Worm (Caenorhabditis elegans) whole organism, L1 larva: ENCODE data around the gene ipp-5.

ENCODE experiments used
- F16B12.6 ChIP-seq: fragments of 150-350 bp; optimal IDR thresholded peaks from 2 replicates; lab custom pipeline; 2014; ENCODE audit warnings: missing biosample characterization, missing genetic modification characterization
- aha-1 ChIP-seq: fragments of 150-350 bp; optimal IDR thresholded peaks from 2 replicates; lab custom pipeline; 2014; ENCODE audit warnings: missing biosample characterization, missing genetic modification characterization
- aly-2 ChIP-seq: fragments of 150-350 bp; optimal IDR thresholded peaks from 2 replicates; lab custom pipeline; 2014; ENCODE audit warnings: missing biosample characterization, missing genetic modification characterization
- blmp-1 ChIP-seq: fragments of 150-350 bp; optimal IDR thresholded peaks from 2 replicates; lab custom pipeline; 2014; ENCODE audit warnings: missing biosample characterization, missing genetic modification characterization
- ceh-63 ChIP-seq: fragments of 200-800 bp; sonication (Bioruptor generic); optimal IDR thresholded peaks from 2 replicates; lab custom pipeline; 2018; ENCODE audit warnings: mild to moderate bottlenecking, missing genetic modification characterization, missing compliant biosample characterization
- ceh-8 ChIP-seq: fragments of 200-800 bp; sonication (Bioruptor generic); optimal IDR thresholded peaks from 2 replicates; lab custom pipeline; 2018; ENCODE audit warnings: mild to moderate bottlenecking, missing genetic modification characterization, moderate library complexity, missing compliant biosample characterization
- ceh-82 ChIP-seq, 3 experiments: fragments of 150-350 bp in 1 of 3; sonication (generic microtip) in 2 of 3; optimal IDR thresholded peaks; 2 replicates each; lab custom pipeline; 2014 to 2017; ENCODE audit warnings: missing biosample characterization in 3 of 3, missing genetic modification characterization in 3 of 3
- ceh-88 ChIP-seq: fragments of 200-800 bp; sonication (Bioruptor generic); IDR thresholded peaks from 2 replicates; pipeline ENCODE4 v1.3.6; 2022; ENCODE audit warnings: missing genetic modification characterization, missing compliant biosample characterization
- ceh-90 ChIP-seq: sonication (generic microtip); optimal IDR thresholded peaks from 2 replicates; lab custom pipeline; 2016; ENCODE audit warnings: missing genetic modification characterization, missing compliant biosample characterization
- dsc-1 ChIP-seq: sonication (generic microtip); optimal IDR thresholded peaks from 2 replicates; lab custom pipeline; 2016; ENCODE audit warnings: mild to moderate bottlenecking, missing genetic modification characterization, missing compliant biosample characterization
- egl-13 ChIP-seq: sonication (generic microtip); optimal IDR thresholded peaks from 2 replicates; lab custom pipeline; 2016; ENCODE audit warnings: missing genotype, missing genetic modification reagents, missing genetic modification characterization, missing compliant biosample characterization
- egl-27 ChIP-seq, 2 experiments: fragments of 150-350 bp in 1 of 2; sonication (generic microtip); optimal IDR thresholded peaks; 3 replicates each; lab custom pipeline; 2017 to 2018; ENCODE audit warnings: missing biosample characterization in 2 of 2, missing genetic modification characterization in 2 of 2, missing genetic modification reagents in 2 of 2
- elt-2 ChIP-seq: sonication (generic microtip); optimal IDR thresholded peaks from 2 replicates; lab custom pipeline; 2016; ENCODE audit warnings: missing genetic modification characterization, mild to moderate bottlenecking, inconsistent platforms, missing compliant biosample characterization, missing genetic modification reagents
- elt-3 ChIP-seq, 6 experiments: fragments of 150-350 bp in 1 of 6; sonication (generic microtip); optimal IDR thresholded peaks; 2 replicates each; lab custom pipeline; 2017 to 2018; ENCODE audit warnings: missing biosample characterization in 6 of 6, missing genetic modification characterization in 6 of 6, inconsistent platforms in 1 of 6
- ets-5 ChIP-seq: fragments of 200-800 bp; sonication (Bioruptor generic); IDR thresholded peaks from 2 replicates; pipeline ENCODE4 v1.3.6; 2022; ENCODE audit warnings: missing genetic modification characterization, missing compliant biosample characterization
- fkh-8 ChIP-seq: sonication (generic microtip); optimal IDR thresholded peaks from 2 replicates; lab custom pipeline; 2016; ENCODE audit warnings: mild to moderate bottlenecking, missing genetic modification characterization, missing compliant biosample characterization
- grh-1 ChIP-seq: fragments of 200-800 bp; sonication (Bioruptor generic); IDR thresholded peaks from 2 replicates; pipeline ENCODE4 v1.3.6; 2022; ENCODE audit warnings: missing genetic modification reagents, missing genetic modification characterization, missing compliant biosample characterization
- hlh-17 ChIP-seq: fragments of 200-800 bp; sonication (Bioruptor generic); optimal IDR thresholded peaks from 2 replicates; lab custom pipeline; 2018; ENCODE audit warnings: missing genetic modification characterization, mild to moderate bottlenecking, missing compliant biosample characterization, moderate library complexity, borderline replicate concordance
- irx-1 ChIP-seq: sonication (generic microtip); optimal IDR thresholded peaks from 2 replicates; lab custom pipeline; 2016; ENCODE audit warnings: missing genetic modification characterization, missing compliant biosample characterization
- jun-1 ChIP-seq: fragments of 150-350 bp; optimal IDR thresholded peaks from 2 replicates; lab custom pipeline; 2014; ENCODE audit warnings: missing biosample characterization, missing genetic modification reagents, missing genetic modification characterization
- lin-13 ChIP-seq: fragments of 150-350 bp; optimal IDR thresholded peaks from 2 replicates; lab custom pipeline; 2014; ENCODE audit warnings: missing biosample characterization, missing genetic modification reagents, missing genetic modification characterization
- lin-14 ChIP-seq: fragments of 200-800 bp; sonication (Bioruptor generic); optimal IDR thresholded peaks from 2 replicates; lab custom pipeline; 2018; ENCODE audit warnings: mild to moderate bottlenecking, missing genetic modification characterization, moderate library complexity, missing compliant biosample characterization
- lin-15B ChIP-seq: fragments of 150-350 bp; sonication (generic microtip); optimal IDR thresholded peaks from 3 replicates; lab custom pipeline; 2014; ENCODE audit warnings: missing biosample characterization, missing genetic modification characterization
- lin-35 ChIP-seq, 2 experiments: fragments of 150-350 bp; optimal IDR thresholded peaks; 2 replicates each; lab custom pipeline; 2014; ENCODE audit warnings: missing biosample characterization in 2 of 2, missing genetic modification characterization in 2 of 2, missing genetic modification reagents in 2 of 2
- lir-3 ChIP-seq: sonication (generic microtip); optimal IDR thresholded peaks from 2 replicates; lab custom pipeline; 2016; ENCODE audit warnings: mild to moderate bottlenecking, missing genetic modification characterization, moderate library complexity, missing compliant biosample characterization; ENCODE audit not compliant: poor library complexity
- lsy-2 ChIP-seq, 2 experiments: fragments of 150-350 bp; optimal IDR thresholded peaks; 2 replicates each; lab custom pipeline; 2014; ENCODE audit warnings: missing biosample characterization in 2 of 2, missing genetic modification characterization in 2 of 2
- mab-9 ChIP-seq: fragments of 200-800 bp; sonication (Bioruptor generic); IDR thresholded peaks from 2 replicates; pipeline ENCODE4 v1.3.6; 2022; ENCODE audit warnings: missing genetic modification reagents, missing genetic modification characterization, missing compliant biosample characterization
- mep-1 ChIP-seq: fragments of 150-350 bp; optimal IDR thresholded peaks from 2 replicates; lab custom pipeline; 2014; ENCODE audit warnings: missing biosample characterization, missing genetic modification characterization
- nhr-20 ChIP-seq: sonication (generic microtip); optimal IDR thresholded peaks from 2 replicates; lab custom pipeline; 2016; ENCODE audit warnings: mild to moderate bottlenecking, missing genetic modification characterization, missing compliant biosample characterization
- nhr-237 ChIP-seq: fragments of 150-350 bp; optimal IDR thresholded peaks from 2 replicates; lab custom pipeline; 2014; ENCODE audit warnings: missing biosample characterization, missing genetic modification characterization
- nhr-71 ChIP-seq: sonication (generic microtip); optimal IDR thresholded peaks from 2 replicates; lab custom pipeline; 2016; ENCODE audit warnings: mild to moderate bottlenecking, missing genetic modification characterization, moderate library complexity, missing compliant biosample characterization
- nhr-77 ChIP-seq: fragments of 150-350 bp; optimal IDR thresholded peaks from 2 replicates; lab custom pipeline; 2014; ENCODE audit warnings: missing biosample characterization, missing genetic modification characterization
- nhr-84 ChIP-seq: sonication (generic microtip); optimal IDR thresholded peaks from 2 replicates; lab custom pipeline; 2017; ENCODE audit warnings: missing biosample characterization, missing genetic modification characterization
- nhr-85 ChIP-seq: sonication (generic microtip); peaks from one replicate; lab custom pipeline; 2016; ENCODE audit warnings: missing genetic modification characterization, inconsistent platforms, missing compliant biosample characterization
- nhr-90 ChIP-seq: sonication (generic microtip); optimal IDR thresholded peaks from 2 replicates; lab custom pipeline; 2016; ENCODE audit warnings: mild to moderate bottlenecking, missing genetic modification characterization, missing compliant biosample characterization; ENCODE audit not compliant: poor library complexity
- pqm-1 ChIP-seq: sonication (generic microtip); optimal IDR thresholded peaks from 3 replicates; lab custom pipeline; 2017; ENCODE audit warnings: missing biosample characterization, missing genetic modification characterization
- skn-1 ChIP-seq: fragments of 150-350 bp; optimal IDR thresholded peaks from 2 replicates; lab custom pipeline; 2014; ENCODE audit warnings: missing biosample characterization, missing genetic modification characterization
- snpc-4 ChIP-seq: fragments of 150-350 bp; optimal IDR thresholded peaks from 2 replicates; lab custom pipeline; 2014; ENCODE audit warnings: missing biosample characterization, missing genetic modification characterization
- snu-23 ChIP-seq: sonication (generic microtip); optimal IDR thresholded peaks from 2 replicates; lab custom pipeline; 2016; ENCODE audit warnings: missing genetic modification characterization, missing compliant biosample characterization
- unc-98 ChIP-seq: fragments of 200-800 bp; sonication (Bioruptor generic); IDR thresholded peaks from 2 replicates; pipeline ENCODE4 v1.3.6; 2022; ENCODE audit warnings: missing genetic modification characterization, missing compliant biosample characterization
- xbp-1 ChIP-seq: sonication (generic microtip); optimal IDR thresholded peaks from 2 replicates; lab custom pipeline; 2016; ENCODE audit warnings: missing genetic modification characterization, missing compliant biosample characterization
- zag-1 ChIP-seq: fragments of 150-350 bp; optimal IDR thresholded peaks from 2 replicates; lab custom pipeline; 2014; ENCODE audit warnings: missing biosample characterization, missing genetic modification characterization
- zip-4 ChIP-seq: fragments of 200-800 bp; sonication (Bioruptor generic); optimal IDR thresholded peaks from 2 replicates; lab custom pipeline; 2018; ENCODE audit warnings: mild to moderate bottlenecking, missing genetic modification characterization, moderate library complexity, missing compliant biosample characterization

The ipp-5 gene

DNA sequence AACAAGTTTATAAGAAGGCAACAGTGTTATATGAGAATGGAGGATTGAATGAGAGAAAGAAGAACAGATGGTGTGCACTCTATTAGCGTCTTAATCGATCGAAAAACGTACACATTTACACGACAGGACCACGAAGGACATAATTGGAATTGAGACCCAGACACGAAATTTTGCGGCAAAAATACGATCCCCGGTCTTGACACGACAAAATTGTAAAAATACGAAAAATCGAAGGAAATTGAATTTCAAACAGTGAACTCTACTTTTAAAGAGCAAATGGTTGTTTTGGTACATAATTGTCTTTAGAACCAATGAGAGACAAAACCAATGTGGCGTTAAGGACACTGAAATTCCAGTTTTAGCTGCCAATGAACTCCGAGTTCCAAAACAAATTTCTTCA lies 8.8 kb upstream of the ipp-5 start, which contains the start of gene lelo-3:
lelo-3 (minus strand) TSS at position 101 of the 400 bp plus-strand sequence.
- no peak for TF ChIP-seq nhr-77
- TF ChIP-seq lin-35 (GFP tag; optimal IDR thresholded peaks at IDR 0.05; lab: Kevin White, UChicago): no peak
- TF ChIP-seq ceh-88 (GFP tag; lab: Robert Waterston, UW): no peak
- no peak for TF ChIP-seq snpc-4 (tag; lab: Kevin White, UChicago)
- no peak for TF ChIP-seq lir-3 (tag; lab: Kevin White, UChicago)
- no peak for TF ChIP-seq lin-15B (tag; lab: Kevin White, UChicago)

- TF ChIP-seq ceh-90 (tag; lab: Kevin White, UChicago) (no peak), pqm-1 (tag; lab: Kevin White, UChicago) (no peak), nhr-20 (peak; percentile 21), ceh-63 (GFP tag; lab: Kevin White, UChicago) (no peak), skn-1 (tag; lab: Kevin White, UChicago) (no peak), nhr-90 (tag; lab: Kevin White, UChicago) (peak; percentile 40), nhr-71 (tag; lab: Kevin White, UChicago) (peak; percentile 34), ceh-8 (GFP tag; lab: Kevin White, UChicago) (no peak), grh-1 (no peak), zag-1 (tag; lab: Kevin White, UChicago) (no peak), elt-2 (tag; lab: Kevin White, UChicago) (peak; percentile 58), lin-14 (GFP tag; lab: Kevin White, UChicago) (no peak), egl-27 (tag; optimal IDR thresholded peaks at IDR 0.05; lab: Kevin White, UChicago) (no peak), lin-35 (GFP tag; optimal IDR thresholded peaks at IDR 0.05; lab: Kevin White, UChicago) (peak in 1 of 2 experiments; percentile 40), irx-1 (tag; lab: Kevin White, UChicago) (no peak)
These were observed 6.3 kb upstream of the ipp-5 start for ce11 chrX:6024977-6025376.

DNA sequence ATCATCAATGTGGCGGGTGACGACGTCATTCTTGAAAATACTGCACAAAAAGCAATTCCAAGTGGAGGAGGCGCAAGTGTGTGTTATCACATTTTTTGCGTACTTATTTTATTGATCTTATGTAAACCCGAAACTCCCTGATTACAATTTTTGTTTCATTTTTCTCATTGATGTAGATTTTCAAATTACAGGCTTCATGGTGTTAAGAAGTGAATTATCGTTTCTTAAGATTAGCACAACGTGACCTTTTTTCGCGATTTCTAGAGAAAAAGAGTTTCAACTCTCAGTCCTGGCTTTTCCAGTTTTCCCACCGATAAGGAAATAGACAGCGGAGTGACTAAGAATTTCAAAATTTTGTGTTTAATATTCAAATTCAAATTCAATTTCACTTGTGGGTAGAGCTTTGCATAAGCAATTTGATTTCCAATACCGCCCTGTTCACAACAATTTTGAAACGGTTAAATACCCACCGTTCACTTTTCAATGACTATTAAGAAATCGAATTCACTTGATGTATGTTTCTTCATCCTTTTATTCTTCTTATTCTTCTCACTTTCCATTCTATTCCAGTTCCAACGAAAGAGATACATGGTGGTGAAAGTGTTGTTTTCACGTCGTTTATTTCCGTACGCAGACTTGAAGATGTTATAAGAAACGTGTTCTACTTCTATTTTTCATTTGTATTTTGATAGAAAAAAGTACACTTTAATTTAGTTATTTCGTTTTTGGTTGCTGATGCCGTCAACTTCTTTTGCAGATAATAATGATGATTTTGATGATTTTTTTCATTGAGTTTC lies 4.3 kb upstream of the ipp-5 start:
- TF ChIP-seq blmp-1 (tag; lab: Kevin White, UChicago): peak; percentile 94
- peak; percentile 42 for TF ChIP-seq elt-2 (tag; lab: Kevin White, UChicago)
- no peak for TF ChIP-seq mep-1 (tag; lab: Kevin White, UChicago)
- TF ChIP-seq ets-5: no peak
- TF ChIP-seq elt-3 (tag; optimal IDR thresholded peaks at IDR 0.05; lab: Kevin White, UChicago): no peak
- no peak for TF ChIP-seq egl-13
- TF ChIP-seq aha-1 (tag; lab: Kevin White, UChicago): no peak

DNA sequence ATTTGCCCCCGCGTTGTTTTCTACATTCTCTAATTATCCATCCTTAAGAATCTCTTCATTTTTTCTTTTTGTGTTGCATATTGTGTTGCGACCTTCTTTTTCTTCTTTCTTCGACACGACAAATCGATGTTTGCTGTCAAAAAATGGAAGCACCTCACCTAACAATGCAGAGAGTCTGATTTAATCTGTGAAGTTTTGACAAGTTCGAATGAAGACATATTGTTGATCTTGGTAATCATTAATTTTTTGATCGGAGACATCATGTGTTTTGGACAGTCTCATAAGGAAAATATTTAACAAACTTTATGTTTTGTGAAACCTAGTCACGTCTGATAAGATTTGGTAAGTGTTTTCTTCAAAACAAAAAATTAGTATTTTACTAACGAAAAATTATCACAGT lies 2.2 kb upstream of the ipp-5 start:
- TF ChIP-seq ceh-8 (GFP tag; lab: Kevin White, UChicago): no peak
- peak; percentile 49 for TF ChIP-seq lin-14 (GFP tag; lab: Kevin White, UChicago)
- TF ChIP-seq pqm-1 (tag; lab: Kevin White, UChicago): no peak
- peak; percentile 84 for TF ChIP-seq nhr-85 (tag; lab: Kevin White, UChicago)
- no peak for TF ChIP-seq dsc-1 (tag; lab: Kevin White, UChicago)
- peak; percentile 36 for TF ChIP-seq blmp-1 (tag; lab: Kevin White, UChicago)
- TF ChIP-seq aly-2 (tag; lab: Kevin White, UChicago): no peak
- no peak for TF ChIP-seq nhr-84 (tag; lab: Kevin White, UChicago)
- TF ChIP-seq F16B12.6 (tag; lab: Kevin White, UChicago): no peak
- TF ChIP-seq zip-4 (GFP tag; lab: Kevin White, UChicago): no peak
- TF ChIP-seq hlh-17 (GFP tag; lab: Kevin White, UChicago): no peak
- no peak for TF ChIP-seq xbp-1
- no peak for TF ChIP-seq ceh-82 (tag; optimal IDR thresholded peaks at IDR 0.05; lab: Kevin White, UChicago)
- peak in 2 of 6 experiments; percentile 8 to 36 for TF ChIP-seq elt-3 (tag; optimal IDR thresholded peaks at IDR 0.05; lab: Kevin White, UChicago)
- no peak for TF ChIP-seq jun-1 (tag; lab: Kevin White, UChicago)
- no peak for TF ChIP-seq fkh-8 (tag; lab: Kevin White, UChicago)
- TF ChIP-seq mab-9 (GFP tag; lab: Robert Waterston, UW): no peak
- TF ChIP-seq lsy-2 (tag; optimal IDR thresholded peaks at IDR 0.05; lab: Kevin White, UChicago): no peak
- TF ChIP-seq nhr-237 (tag; lab: Kevin White, UChicago): no peak
- peak; percentile 16 for TF ChIP-seq snu-23 (GFP tag; lab: Kevin White, UChicago)
- TF ChIP-seq nhr-71 (tag; lab: Kevin White, UChicago): peak; percentile 48
- no peak for TF ChIP-seq unc-98 (GFP tag; lab: Robert Waterston, UW)
- TF ChIP-seq lin-13 (GFP tag; lab: Kevin White, UChicago): no peak
- no peak for TF ChIP-seq ceh-88 (GFP tag; lab: Robert Waterston, UW)
- TF ChIP-seq lin-35 (GFP tag; optimal IDR thresholded peaks at IDR 0.05; lab: Kevin White, UChicago): peak in 1 of 2 experiments; percentile 13
- peak; percentile 55 for TF ChIP-seq nhr-20
- no peak for TF ChIP-seq zag-1 (tag; lab: Kevin White, UChicago)
- no peak for TF ChIP-seq egl-13
